Fruit fly (Drosophila melanogaster): ENCODE data around the gene Octbeta2R.
"Not testable (repeated sequence)": the region's sequence is repeated elsewhere in the genome, so short reads cannot be mapped to it uniquely, and the experiment has no call there.

DNA sequence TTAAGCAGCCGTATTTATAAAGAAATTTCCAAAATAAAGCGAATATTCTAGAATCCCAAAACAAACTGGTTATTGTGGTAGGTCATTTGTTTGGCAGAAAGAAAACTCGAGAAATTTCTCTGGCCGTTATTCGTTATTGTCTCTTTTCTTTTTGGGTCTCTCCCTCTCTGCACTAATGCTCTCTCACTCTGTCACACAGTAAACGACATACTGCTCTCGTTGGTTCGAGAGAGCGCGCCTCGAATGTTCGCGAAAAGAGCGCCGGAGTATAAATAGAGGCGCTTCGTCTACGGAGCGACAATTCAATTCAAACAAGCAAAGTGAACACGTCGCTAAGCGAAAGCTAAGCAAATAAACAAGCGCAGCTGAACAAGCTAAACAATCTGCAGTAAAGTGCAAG, 86.7 kb downstream of the Octbeta2R start, which contains the start of gene Hsp70Bc:
- TF ChIP-seq CG8478, CTCF (optimal IDR thresholded peaks at IDR 0.05): not testable (repeated sequence)
